Fruit fly (Drosophila melanogaster): ENCODE results near the gene Col4a1.
A peak's percentile ranks its signal among the peaks of the same experiment; 100 is the strongest.

DNA sequence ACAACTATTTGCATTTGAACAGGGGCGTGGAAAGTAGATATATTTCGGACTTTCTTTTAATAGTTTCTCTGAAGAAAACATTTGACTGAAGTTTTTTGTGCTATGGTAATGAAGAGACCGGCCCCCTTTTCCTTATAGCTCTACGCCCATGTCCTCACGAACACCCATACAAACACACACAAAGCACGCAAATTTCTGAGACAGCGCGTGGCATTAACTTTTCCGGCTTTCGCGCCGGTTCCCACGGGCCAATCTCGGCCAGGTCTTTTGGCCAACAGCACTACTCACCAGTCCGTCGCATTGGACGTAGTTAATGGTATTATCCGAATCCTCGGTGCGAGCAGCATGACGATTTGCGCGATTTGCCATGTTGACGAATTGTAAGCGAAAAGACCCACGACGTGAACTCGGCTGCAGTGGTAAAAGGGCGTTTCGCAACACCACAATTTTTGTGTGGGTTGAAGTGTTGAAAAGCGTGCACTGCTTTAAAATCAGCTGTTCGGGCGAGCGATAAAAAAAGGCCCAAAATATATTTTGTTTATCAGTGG lies 23.0 kb downstream of the Col4a1 start, which contains the start of gene senju:
- peak; percentile 67 for TF ChIP-seq Clk (GFP tag; optimal IDR thresholded peaks at IDR 0.05)
- peak; percentile 88 for TF ChIP-seq pad (GFP tag; optimal IDR thresholded peaks at IDR 0.05)
- peak; percentile 98 for TF ChIP-seq Mnt (GFP tag; optimal IDR thresholded peaks at IDR 0.05)
- TF ChIP-seq tj (GFP tag; optimal IDR thresholded peaks at IDR 0.05) = peak; percentile 83
- TF ChIP-seq CG12768 (GFP tag; optimal IDR thresholded peaks at IDR 0.05) = peak; percentile 91
- TF ChIP-seq cic (GFP tag; optimal IDR thresholded peaks at IDR 0.05) = peak; percentile 89
- peak; percentile 94 for TF ChIP-seq CG1620 (GFP tag; optimal IDR thresholded peaks at IDR 0.05)
- TF ChIP-seq bab1 (GFP tag; optimal IDR thresholded peaks at IDR 0.05) = peak; percentile 80
- TF ChIP-seq CG7045 (GFP tag; optimal IDR thresholded peaks at IDR 0.05) = peak; percentile 77
- no peak for TF ChIP-seq kay (GFP tag; ENCODE audit: borderline replicate concordance)
- TF ChIP-seq CG11617 (GFP tag; optimal IDR thresholded peaks at IDR 0.05) = peak; percentile 86
- TF ChIP-seq CG14711 (tag; optimal IDR thresholded peaks at IDR 0.05) = peak; percentile 66
- TF ChIP-seq CG5204 (GFP tag; optimal IDR thresholded peaks at IDR 0.05) = no peak
- peak; percentile 79 for TF ChIP-seq Hr96 (GFP tag; optimal IDR thresholded peaks at IDR 0.05)
